Worm (Caenorhabditis elegans): ENCODE results near the gene nhr-207.

DNA sequence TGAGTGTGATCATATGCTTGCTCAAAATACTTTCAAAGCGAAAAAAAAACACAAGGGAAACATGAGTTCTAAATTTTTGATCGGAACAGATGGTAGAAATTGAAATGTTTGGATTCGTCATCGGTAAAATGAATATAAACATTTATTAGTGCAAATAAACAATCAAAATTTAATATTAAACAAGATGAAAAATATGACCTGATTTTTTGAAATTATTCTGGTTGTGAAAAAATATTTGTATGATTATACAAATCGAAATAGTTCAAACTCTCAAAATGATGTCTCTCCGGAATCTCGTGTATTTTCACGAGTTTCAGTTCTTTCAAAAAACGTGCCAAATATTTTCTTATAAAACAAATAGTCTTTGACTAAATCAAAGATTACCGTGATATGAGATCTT lies 24.4 kb downstream of the nhr-207 start, which contains the start of gene C13C4.7:
- TF ChIP-seq lin-13 (tag; optimal IDR thresholded peaks at IDR 0.05) (no peak), unc-62 (GFP tag; optimal IDR thresholded peaks at IDR 0.05) (no peak), nhr-28 (tag; optimal IDR thresholded peaks at IDR 0.05) (no peak), M03D4.4 (tag; optimal IDR thresholded peaks at IDR 0.05) (no peak), elt-1 (tag; optimal IDR thresholded peaks at IDR 0.05; ENCODE audit: borderline replicate concordance, insufficient read depth) (no peak), blmp-1 (tag; optimal IDR thresholded peaks at IDR 0.05) (no peak), mep-1 (tag; optimal IDR thresholded peaks at IDR 0.05) (no peak), nhr-237 (tag; optimal IDR thresholded peaks at IDR 0.05) (no peak), lin-32 (GFP tag; optimal IDR thresholded peaks at IDR 0.05) (no peak), nhr-12 (tag; optimal IDR thresholded peaks at IDR 0.05) (no peak)

All from whole organism, mixed stage, embryonic.